Worm (Caenorhabditis elegans): ENCODE results near the gene B0222.11.

- TF ChIP-seq pag-3 (tag; optimal IDR thresholded peaks at IDR 0.05; ENCODE audit: borderline replicate concordance, insufficient read depth) (no peak), mdl-1 (tag; optimal IDR thresholded peaks at IDR 0.05) (no peak), ztf-11 (tag; optimal IDR thresholded peaks at IDR 0.05) (no peak), nhr-237 (tag; optimal IDR thresholded peaks at IDR 0.05) (no peak)
Measured at ce11 chrV:9172989-9173388, 5.0 kb upstream of the B0222.11 start, which contains the start of gene gad-3.
